Fruit fly (Drosophila melanogaster): Measurements from ENCODE around the gene CG11670.

CG11670 gene

DNA sequence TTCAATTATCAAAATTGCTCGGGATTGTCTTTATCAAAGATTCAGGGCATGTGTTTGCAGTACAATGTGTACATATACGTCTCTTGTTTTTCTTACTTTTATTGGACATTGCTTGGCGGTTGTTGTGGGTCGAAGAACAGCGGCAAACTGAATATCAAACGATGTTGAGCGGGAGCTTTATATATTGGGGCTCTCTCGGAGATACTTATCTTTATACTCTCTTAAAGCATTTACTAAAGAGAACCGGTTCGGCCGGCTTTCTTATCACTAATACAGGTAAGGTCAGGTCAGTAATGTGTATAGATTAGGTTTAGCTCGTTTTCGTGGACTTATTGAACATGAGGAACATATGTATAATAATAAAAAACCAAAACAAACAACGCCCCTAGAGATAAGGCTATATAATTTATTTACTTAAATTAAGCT, 9.5 kb downstream of the CG11670 start, which contains the start of gene CG7966:
TSS of gene CG7966 (minus strand) at position 156 of the 426 bp plus-strand sequence.
- TF ChIP-seq Hr96 (GFP tag; optimal IDR thresholded peaks at IDR 0.05), result no peak
- TF ChIP-seq CG7045 (GFP tag; optimal IDR thresholded peaks at IDR 0.05), result peak; percentile 3
- TF ChIP-seq pad (GFP tag; optimal IDR thresholded peaks at IDR 0.05), result no peak
- no peak for TF ChIP-seq CG5204 (GFP tag; optimal IDR thresholded peaks at IDR 0.05)
- TF ChIP-seq cic (GFP tag; optimal IDR thresholded peaks at IDR 0.05), result peak; percentile 52
- TF ChIP-seq ovo (GFP tag; optimal IDR thresholded peaks at IDR 0.05), result peak; percentile 37
- peak; percentile 10 for TF ChIP-seq CG12768 (GFP tag; optimal IDR thresholded peaks at IDR 0.05)
- peak; percentile 12 for TF ChIP-seq CG14711 (tag; optimal IDR thresholded peaks at IDR 0.05)
- TF ChIP-seq toe (GFP tag; optimal IDR thresholded peaks at IDR 0.05), result no peak
- TF ChIP-seq CG1620 (GFP tag; optimal IDR thresholded peaks at IDR 0.05), result peak; percentile 16
- TF ChIP-seq Clk (GFP tag; optimal IDR thresholded peaks at IDR 0.05), result no peak
- TF ChIP-seq Crg-1 (GFP tag; optimal IDR thresholded peaks at IDR 0.05), result no peak
- peak; percentile 80 for TF ChIP-seq Mnt (GFP tag; optimal IDR thresholded peaks at IDR 0.05)
- TF ChIP-seq cnc (optimal IDR thresholded peaks at IDR 0.05), result no peak
- TF ChIP-seq kay (GFP tag; ENCODE audit: borderline replicate concordance), result no peak
- peak; percentile 33 for TF ChIP-seq CG33017 (tag; optimal IDR thresholded peaks at IDR 0.05)
- TF ChIP-seq CG7101 (tag; optimal IDR thresholded peaks at IDR 0.05), result peak; percentile 29
- no peak for TF ChIP-seq CG11617 (GFP tag; optimal IDR thresholded peaks at IDR 0.05)
- no peak for TF ChIP-seq tj (GFP tag; optimal IDR thresholded peaks at IDR 0.05)
- peak; percentile 93 for TF ChIP-seq bab1 (GFP tag; optimal IDR thresholded peaks at IDR 0.05)

DNA sequence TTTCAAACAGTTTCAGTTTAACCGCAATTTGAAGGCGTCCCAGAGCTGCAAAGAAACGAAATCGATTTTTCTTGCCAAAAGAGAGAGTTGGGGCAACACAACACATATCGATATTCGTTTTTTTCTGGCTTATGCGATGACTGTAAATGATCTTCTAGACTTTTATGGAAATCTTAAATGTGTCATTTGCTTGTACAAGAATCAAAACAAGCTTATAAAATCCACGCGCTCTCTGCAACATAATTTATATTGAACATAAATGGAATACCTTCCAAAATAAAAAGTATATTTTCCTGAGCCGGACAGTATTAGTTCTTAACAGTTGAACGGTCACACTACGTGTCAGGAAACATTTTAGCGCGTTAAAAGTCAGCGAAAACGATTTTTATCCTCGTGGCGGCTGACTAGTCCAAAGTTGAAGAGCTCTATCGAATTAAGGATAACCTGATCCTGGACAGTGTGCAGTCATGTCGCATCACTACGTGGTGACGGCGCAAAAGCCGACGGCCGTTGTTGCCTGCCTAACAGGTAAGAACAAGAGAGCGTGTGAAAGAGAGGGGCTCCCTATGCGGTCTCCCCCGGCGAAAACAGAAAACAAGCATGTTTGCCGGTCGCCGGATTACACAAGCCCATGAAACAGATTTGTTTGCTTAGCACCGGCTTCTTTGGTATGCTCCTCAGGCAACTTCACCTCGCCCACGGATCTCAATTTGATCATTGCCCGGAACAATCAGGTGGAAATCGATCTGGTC, 10.3 kb downstream of the CG11670 start, which contains the start of gene pic:
TSS of gene pic (plus strand) at position 304 of the 752 bp plus-strand sequence.
- TF ChIP-seq Crg-1 (GFP tag; optimal IDR thresholded peaks at IDR 0.05) (peak; percentile 28), CG33017 (tag; optimal IDR thresholded peaks at IDR 0.05) (no peak), CG14711 (tag; optimal IDR thresholded peaks at IDR 0.05) (peak; percentile 34), kay (GFP tag; ENCODE audit: borderline replicate concordance) (no peak), bab1 (GFP tag; optimal IDR thresholded peaks at IDR 0.05) (peak; percentile 78), CG1620 (GFP tag; optimal IDR thresholded peaks at IDR 0.05) (no peak), Mnt (GFP tag; optimal IDR thresholded peaks at IDR 0.05) (peak; percentile 11), CG11617 (GFP tag; optimal IDR thresholded peaks at IDR 0.05) (no peak), tj (GFP tag; optimal IDR thresholded peaks at IDR 0.05) (peak; percentile 1), pad (GFP tag; optimal IDR thresholded peaks at IDR 0.05) (peak; percentile 2), cic (GFP tag; optimal IDR thresholded peaks at IDR 0.05) (no peak)

DNA sequence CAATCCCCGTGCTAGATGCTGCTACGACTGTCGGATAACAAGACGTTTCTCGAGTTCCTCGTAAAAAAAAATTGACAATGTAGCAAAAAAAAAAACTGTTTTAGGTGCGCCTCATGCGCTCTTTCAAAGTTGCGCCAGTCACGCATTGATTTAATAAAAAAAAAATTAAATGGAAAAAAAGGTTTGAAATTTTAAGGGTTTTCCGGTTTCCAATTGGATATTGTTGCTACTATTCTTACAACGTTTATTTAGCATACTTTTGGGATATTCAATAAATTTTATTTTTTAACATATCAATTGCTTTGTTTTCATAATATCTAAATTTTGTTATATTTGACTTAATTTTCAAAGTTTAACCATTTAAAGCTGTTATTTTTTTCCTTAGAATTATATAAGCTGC, 14.7 kb downstream of the CG11670 start:
- TF ChIP-seq CG14711 (tag; optimal IDR thresholded peaks at IDR 0.05), result no peak
- TF ChIP-seq cic (GFP tag; optimal IDR thresholded peaks at IDR 0.05), result no peak
- TF ChIP-seq CG1620 (GFP tag; optimal IDR thresholded peaks at IDR 0.05), result no peak
- no peak for TF ChIP-seq CG11617 (GFP tag; optimal IDR thresholded peaks at IDR 0.05)
- no peak for TF ChIP-seq CG7045 (GFP tag; optimal IDR thresholded peaks at IDR 0.05)
- TF ChIP-seq CG12768 (GFP tag; optimal IDR thresholded peaks at IDR 0.05), result no peak
- TF ChIP-seq cnc (optimal IDR thresholded peaks at IDR 0.05), result no peak
- no peak for TF ChIP-seq toe (GFP tag; optimal IDR thresholded peaks at IDR 0.05)
- no peak for TF ChIP-seq Mnt (GFP tag; optimal IDR thresholded peaks at IDR 0.05)
- no peak for TF ChIP-seq kay (GFP tag; ENCODE audit: borderline replicate concordance)
- TF ChIP-seq CG7101 (tag; optimal IDR thresholded peaks at IDR 0.05), result no peak
- TF ChIP-seq pad (GFP tag; optimal IDR thresholded peaks at IDR 0.05), result no peak

DNA sequence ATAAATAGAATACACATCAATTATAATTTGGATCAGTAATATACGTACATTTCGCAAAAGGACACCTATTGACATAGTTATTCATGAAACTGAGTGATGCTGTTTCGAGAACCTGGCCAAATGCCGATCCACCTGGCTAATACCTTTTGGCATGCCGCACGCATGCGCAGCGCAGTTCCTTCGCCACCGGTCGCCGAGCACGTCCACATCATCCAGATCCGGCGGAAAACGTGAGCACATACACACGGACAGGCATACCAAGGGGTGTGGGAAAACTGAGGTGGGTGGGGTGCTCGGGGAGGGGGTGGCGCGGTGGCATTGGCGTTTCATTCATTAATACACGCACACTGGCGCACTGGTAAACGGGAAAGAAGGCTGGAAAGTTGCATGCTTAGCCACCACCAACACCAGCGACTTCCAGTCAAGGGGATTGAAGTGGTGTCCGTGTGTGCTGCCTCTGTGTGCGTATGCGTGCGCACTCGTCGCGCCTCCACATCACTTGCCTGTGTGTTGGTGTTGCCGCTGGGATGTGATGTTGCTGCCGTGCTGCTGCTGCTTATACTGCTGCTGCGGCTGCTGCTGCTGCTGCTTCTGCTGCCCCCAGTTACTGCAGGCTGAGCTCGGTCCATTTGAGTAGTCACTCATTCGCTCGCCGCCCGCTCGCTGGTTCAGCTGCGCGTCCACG, 15.4 kb downstream of the CG11670 start, which contains the start of gene sim:
TSS of gene sim (plus strand) at position 635 of the 685 bp plus-strand sequence.
- TF ChIP-seq Mnt (GFP tag; optimal IDR thresholded peaks at IDR 0.05), result no peak
- no peak for TF ChIP-seq Clk (GFP tag; optimal IDR thresholded peaks at IDR 0.05)
- TF ChIP-seq cnc (optimal IDR thresholded peaks at IDR 0.05), result no peak
- no peak for TF ChIP-seq tj (GFP tag; optimal IDR thresholded peaks at IDR 0.05)
- TF ChIP-seq CG11617 (GFP tag; optimal IDR thresholded peaks at IDR 0.05), result no peak
- no peak for TF ChIP-seq bab1 (GFP tag; optimal IDR thresholded peaks at IDR 0.05)
- TF ChIP-seq CG33017 (tag; optimal IDR thresholded peaks at IDR 0.05), result no peak
- TF ChIP-seq CG14711 (tag; optimal IDR thresholded peaks at IDR 0.05), result no peak
- no peak for TF ChIP-seq Hr96 (GFP tag; optimal IDR thresholded peaks at IDR 0.05)
- TF ChIP-seq Crg-1 (GFP tag; optimal IDR thresholded peaks at IDR 0.05), result no peak
- no peak for TF ChIP-seq cic (GFP tag; optimal IDR thresholded peaks at IDR 0.05)
- TF ChIP-seq CG7101 (tag; optimal IDR thresholded peaks at IDR 0.05), result no peak
- no peak for TF ChIP-seq toe (GFP tag; optimal IDR thresholded peaks at IDR 0.05)
- TF ChIP-seq CG5204 (GFP tag; optimal IDR thresholded peaks at IDR 0.05), result no peak

DNA sequence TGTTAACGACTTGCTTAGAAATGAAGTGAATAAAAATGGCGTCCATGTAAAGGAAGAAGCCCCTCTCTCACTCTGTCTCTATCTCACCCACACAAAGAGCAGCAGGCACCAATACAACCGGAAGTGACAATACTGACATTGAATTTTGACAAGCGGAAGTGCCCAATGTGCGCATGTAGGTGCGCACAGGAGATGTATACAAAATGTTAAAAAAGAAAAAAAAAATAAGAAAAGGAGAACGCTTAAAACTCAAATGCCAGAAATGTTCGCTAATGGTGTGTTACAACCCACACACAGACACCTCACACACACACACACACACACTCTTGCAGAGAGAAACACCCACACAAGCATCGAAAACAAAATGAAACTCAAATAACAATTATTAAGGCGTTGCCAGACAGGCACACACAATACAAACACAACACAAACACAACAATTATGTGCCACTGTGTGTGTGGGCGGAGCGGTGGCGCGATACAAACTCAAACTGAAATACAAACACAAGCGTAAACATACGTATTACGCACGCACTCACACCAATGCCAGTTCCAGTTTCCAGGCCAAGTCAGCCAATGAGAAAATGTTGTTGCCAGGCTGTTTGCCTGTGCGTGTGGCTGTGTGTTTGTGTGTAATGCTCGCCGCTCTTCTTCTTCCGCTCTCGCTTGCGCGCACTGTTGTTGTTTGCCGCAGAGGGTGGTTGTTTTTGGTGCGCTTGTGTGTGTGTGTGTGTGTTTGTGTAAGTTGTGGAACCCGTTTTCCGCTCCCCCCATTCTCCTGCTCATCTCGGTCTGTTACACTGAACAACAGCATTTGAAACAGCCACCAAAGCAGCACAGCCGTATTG, 22.1 kb downstream of the CG11670 start:
- TF ChIP-seq Crg-1 (GFP tag; optimal IDR thresholded peaks at IDR 0.05) (no peak), pad (GFP tag; optimal IDR thresholded peaks at IDR 0.05) (no peak), tj (GFP tag; optimal IDR thresholded peaks at IDR 0.05) (no peak), CG14711 (tag; optimal IDR thresholded peaks at IDR 0.05) (no peak), CG33017 (tag; optimal IDR thresholded peaks at IDR 0.05) (no peak), CG7045 (GFP tag; optimal IDR thresholded peaks at IDR 0.05) (no peak), cnc (optimal IDR thresholded peaks at IDR 0.05) (no peak), CG7101 (tag; optimal IDR thresholded peaks at IDR 0.05) (no peak), CG5204 (GFP tag; optimal IDR thresholded peaks at IDR 0.05) (no peak), CG1620 (GFP tag; optimal IDR thresholded peaks at IDR 0.05) (no peak), Hr96 (GFP tag; optimal IDR thresholded peaks at IDR 0.05) (no peak), Mnt (GFP tag; optimal IDR thresholded peaks at IDR 0.05) (no peak), toe (GFP tag; optimal IDR thresholded peaks at IDR 0.05) (no peak), bab1 (GFP tag; optimal IDR thresholded peaks at IDR 0.05) (no peak), ovo (GFP tag; optimal IDR thresholded peaks at IDR 0.05) (no peak), Clk (GFP tag; optimal IDR thresholded peaks at IDR 0.05) (no peak), kay (GFP tag; ENCODE audit: borderline replicate concordance) (no peak), CG12768 (GFP tag; optimal IDR thresholded peaks at IDR 0.05) (no peak), CG11617 (GFP tag; optimal IDR thresholded peaks at IDR 0.05) (no peak)

All from whole organism, adult.